Worm (Caenorhabditis elegans) whole organism, young adult: ENCODE results near the gene chil-24.

Experiments used
- B0019.2 ChIP-seq: fragments of 200-800 bp; sonication (Bioruptor generic); conservative IDR thresholded peaks from 2 replicates; pipeline ENCODE4 v1.3.6; 2022; ENCODE audit warnings: missing genetic modification reagents, missing genetic modification characterization, missing compliant biosample characterization
- B0035.1 ChIP-seq: sonication (generic microtip); optimal IDR thresholded peaks from 2 replicates; lab custom pipeline; 2016; ENCODE audit warnings: missing genetic modification characterization, mild to moderate bottlenecking, missing compliant biosample characterization, missing genotype, missing genetic modification reagents
- C17E4.6 ChIP-seq: fragments of 200-800 bp; sonication (Bioruptor generic); IDR thresholded peaks from 2 replicates; pipeline ENCODE4 v1.3.6; 2022; ENCODE audit warnings: missing genetic modification reagents, missing genetic modification characterization, missing compliant biosample characterization
- D2030.7 ChIP-seq: fragments of 200-800 bp; sonication (Bioruptor generic); IDR thresholded peaks from 2 replicates; pipeline ENCODE4 v1.3.6; 2022; ENCODE audit warnings: missing genetic modification reagents, missing genetic modification characterization, missing compliant biosample characterization
- F39B2.1 ChIP-seq: fragments of 200-800 bp; sonication (Bioruptor generic); IDR thresholded peaks from 2 replicates; pipeline ENCODE4 v1.3.6; 2022; ENCODE audit warnings: missing genetic modification reagents, missing genetic modification characterization, missing compliant biosample characterization
- F57A8.1 ChIP-seq: fragments of 200-800 bp; sonication (Bioruptor generic); optimal IDR thresholded peaks from 2 replicates; lab custom pipeline; 2018; ENCODE audit warnings: mild to moderate bottlenecking, missing genetic modification characterization, moderate library complexity, missing compliant biosample characterization
- F57C9.4 ChIP-seq: sonication (generic microtip); optimal IDR thresholded peaks from 2 replicates; lab custom pipeline; 2017; ENCODE audit warnings: mild to moderate bottlenecking, missing genetic modification characterization, missing compliant biosample characterization
- K11D2.4 ChIP-seq: fragments of 200-800 bp; sonication (Bioruptor generic); IDR thresholded peaks from 2 replicates; pipeline ENCODE4 v1.3.6; 2022; ENCODE audit warnings: missing genetic modification reagents, missing genetic modification characterization, missing compliant biosample characterization
- T07F8.4 ChIP-seq: sonication (generic microtip); optimal IDR thresholded peaks from 2 replicates; lab custom pipeline; 2016; ENCODE audit warnings: mild to moderate bottlenecking, missing genetic modification characterization, moderate library complexity, missing compliant biosample characterization
- Y53F4B.3 ChIP-seq: fragments of 200-800 bp; sonication (Bioruptor generic); IDR thresholded peaks from 2 replicates; pipeline ENCODE4 v1.3.6; 2022; ENCODE audit warnings: missing genetic modification reagents, missing genetic modification characterization, missing compliant biosample characterization
- Y56A3A.18 ChIP-seq: fragments of 200-800 bp; sonication (Bioruptor generic); IDR thresholded peaks from 2 replicates; pipeline ENCODE4 v1.3.6; 2022; ENCODE audit warnings: missing genetic modification reagents, missing genetic modification characterization, missing compliant biosample characterization
- Y67H2A.10 ChIP-seq: fragments of 200-800 bp; sonication (Bioruptor generic); conservative IDR thresholded peaks from 2 replicates; pipeline ENCODE4 v1.3.6; 2022; ENCODE audit warnings: missing genetic modification reagents, missing genetic modification characterization, missing compliant biosample characterization
- akir-1 ChIP-seq: fragments of 200-800 bp; sonication (Bioruptor generic); optimal IDR thresholded peaks from 2 replicates; lab custom pipeline; 2018; ENCODE audit warnings: mild to moderate bottlenecking, missing genetic modification characterization, moderate library complexity, missing compliant biosample characterization
- aptf-3 ChIP-seq: fragments of 200-800 bp; sonication (Bioruptor generic); IDR thresholded peaks from 2 replicates; pipeline ENCODE4 v1.3.6; 2022; ENCODE audit warnings: missing genetic modification characterization, missing compliant biosample characterization
- atf-7 ChIP-seq: sonication (generic microtip); optimal IDR thresholded peaks from 2 replicates; lab custom pipeline; 2017; ENCODE audit warnings: mild to moderate bottlenecking, missing genetic modification characterization, missing compliant biosample characterization
- athp-1 ChIP-seq: sonication (generic microtip); optimal IDR thresholded peaks from 2 replicates; lab custom pipeline; 2017; ENCODE audit warnings: mild to moderate bottlenecking, missing genetic modification characterization, missing compliant biosample characterization
- attf-3 ChIP-seq: fragments of 200-800 bp; sonication (Bioruptor generic); conservative IDR thresholded peaks from 2 replicates; pipeline ENCODE4 v1.3.6; 2022; ENCODE audit warnings: missing genetic modification reagents, missing genetic modification characterization, missing compliant biosample characterization
- bed-1 ChIP-seq: fragments of 200-800 bp; sonication (Bioruptor generic); IDR thresholded peaks from 2 replicates; pipeline ENCODE4 v1.3.6; 2022; ENCODE audit warnings: missing genetic modification reagents, missing genetic modification characterization, missing compliant biosample characterization
- cebp-2 ChIP-seq: fragments of 200-800 bp; sonication (Bioruptor generic); IDR thresholded peaks from 2 replicates; pipeline ENCODE4 v1.3.6; 2022; ENCODE audit warnings: missing genetic modification characterization, missing compliant biosample characterization
- ceh-100 ChIP-seq: fragments of 200-800 bp; sonication (Bioruptor generic); IDR thresholded peaks from 2 replicates; pipeline ENCODE4 v1.3.6; 2022; ENCODE audit warnings: missing genetic modification reagents, missing genetic modification characterization, missing compliant biosample characterization
- dpff-1 ChIP-seq: sonication (generic microtip); optimal IDR thresholded peaks from 2 replicates; lab custom pipeline; 2017; ENCODE audit warnings: mild to moderate bottlenecking, missing genetic modification characterization, missing compliant biosample characterization
- dpl-1 ChIP-seq: fragments of 150-350 bp; optimal IDR thresholded peaks from 2 replicates; lab custom pipeline; 2014; ENCODE audit warnings: missing biosample characterization, missing genetic modification reagents, missing genetic modification characterization
- efl-1 ChIP-seq: fragments of 150-350 bp; optimal IDR thresholded peaks from 2 replicates; lab custom pipeline; 2014; ENCODE audit warnings: missing biosample characterization, missing genetic modification reagents, missing genetic modification characterization
- egl-18 ChIP-seq: fragments of 200-800 bp; sonication (Bioruptor generic); IDR thresholded peaks from 2 replicates; pipeline ENCODE4 v1.3.6; 2022; ENCODE audit warnings: missing genetic modification reagents, missing genetic modification characterization, missing compliant biosample characterization
- fkh-3 ChIP-seq: sonication (generic microtip); optimal IDR thresholded peaks from 2 replicates; lab custom pipeline; 2016; ENCODE audit warnings: mild to moderate bottlenecking, missing genetic modification characterization, missing compliant biosample characterization
- hlh-26 ChIP-seq: fragments of 200-800 bp; sonication (Bioruptor generic); conservative IDR thresholded peaks from 2 replicates; pipeline ENCODE4 v1.3.6; 2022; ENCODE audit warnings: missing genetic modification reagents, missing genetic modification characterization, missing compliant biosample characterization
- hrde-1 ChIP-seq: sonication (generic microtip); optimal IDR thresholded peaks from 2 replicates; lab custom pipeline; 2016; ENCODE audit warnings: missing genetic modification characterization, mild to moderate bottlenecking, missing compliant biosample characterization, moderate library complexity, missing genotype, missing genetic modification reagents, borderline replicate concordance
- lin-54 ChIP-seq: fragments of 200-800 bp; sonication (Bioruptor generic); optimal IDR thresholded peaks from 2 replicates; lab custom pipeline; 2018; ENCODE audit warnings: mild to moderate bottlenecking, missing genetic modification characterization, missing compliant biosample characterization
- madf-6 ChIP-seq: fragments of 200-800 bp; sonication (Bioruptor generic); IDR thresholded peaks from 2 replicates; pipeline ENCODE4 v1.3.6; 2022; ENCODE audit warnings: missing genetic modification reagents, missing genetic modification characterization, missing compliant biosample characterization
- madf-8 ChIP-seq: fragments of 200-800 bp; sonication (Bioruptor generic); conservative IDR thresholded peaks from 2 replicates; pipeline ENCODE4 v1.3.6; 2022; ENCODE audit warnings: missing genetic modification reagents, missing genetic modification characterization, missing compliant biosample characterization
- pha-4 ChIP-seq: fragments of 150-350 bp; sonication (generic microtip); optimal IDR thresholded peaks from 2 replicates; lab custom pipeline; 2014; ENCODE audit warnings: missing biosample characterization, missing genetic modification reagents, missing genetic modification characterization
- rec-8 ChIP-seq, 2 experiments: sonication (generic microtip); optimal IDR thresholded peaks; 2 replicates each; lab custom pipeline; 2016; ENCODE audit warnings: mild to moderate bottlenecking in 2 of 2, missing genetic modification characterization in 2 of 2, missing genetic modification reagents in 2 of 2, missing genotype in 2 of 2, missing biosample characterization in 1 of 2, missing compliant biosample characterization in 1 of 2, moderate library complexity in 1 of 2
- sdz-38 ChIP-seq: sonication (generic microtip); optimal IDR thresholded peaks from 2 replicates; lab custom pipeline; 2016; ENCODE audit warnings: missing genotype, missing genetic modification characterization, missing compliant biosample characterization
- snpc-3.4 ChIP-seq: sonication (generic microtip); optimal IDR thresholded peaks from 2 replicates; lab custom pipeline; 2017; ENCODE audit warnings: missing genetic modification characterization, mild to moderate bottlenecking, missing compliant biosample characterization, antibody characterized with exemption, moderate library complexity, missing genotype, missing genetic modification reagents
- unc-130 ChIP-seq: sonication (generic microtip); optimal IDR thresholded peaks from 2 replicates; lab custom pipeline; 2016; ENCODE audit warnings: missing genetic modification reagents, missing genetic modification characterization, missing compliant biosample characterization
- xnd-1 ChIP-seq: sonication (generic microtip); optimal IDR thresholded peaks from 2 replicates; lab custom pipeline; 2016; ENCODE audit warnings: missing genotype, missing genetic modification reagents, missing genetic modification characterization, missing compliant biosample characterization
- ztf-25 ChIP-seq: fragments of 200-800 bp; sonication (Bioruptor generic); IDR thresholded peaks from 2 replicates; pipeline ENCODE4 v1.3.6; 2022; ENCODE audit warnings: missing genetic modification reagents, missing genetic modification characterization, missing compliant biosample characterization
- ztf-3 ChIP-seq: fragments of 200-800 bp; sonication (Bioruptor generic); optimal IDR thresholded peaks from 2 replicates; lab custom pipeline; 2018; ENCODE audit warnings: mild to moderate bottlenecking, missing genetic modification characterization, missing compliant biosample characterization
- ztf-6 ChIP-seq: fragments of 200-800 bp; sonication (Bioruptor generic); IDR thresholded peaks from 2 replicates; pipeline ENCODE4 v1.3.6; 2022; ENCODE audit warnings: missing genetic modification reagents, missing genetic modification characterization, missing compliant biosample characterization

The chil-24 gene

ce11 chrII:3151615-3152014 lies 22.7 kb downstream of the chil-24 start, which contains the start of the genes T10D4.14 and T10D4.19:
T10D4.14 (minus strand) TSS chrII:3151715.
T10D4.19 (plus strand) TSS chrII:3151918.
- TF ChIP-seq F57A8.1 (GFP tag; lab: Kevin White, UChicago) (no peak), ztf-25 (GFP tag; lab: Robert Waterston, UW) (no peak), fkh-3 (no peak), Y67H2A.10 (GFP tag; lab: Robert Waterston, UW) (no peak), pha-4 (tag; lab: Kevin White, UChicago) (no peak), madf-8 (GFP tag; lab: Robert Waterston, UW) (no peak), efl-1 (GFP tag; lab: Kevin White, UChicago) (no peak), aptf-3 (GFP tag; lab: Robert Waterston, UW) (no peak), athp-1 (tag; lab: Kevin White, UChicago) (no peak), akir-1 (no peak), Y56A3A.18 (GFP tag; lab: Robert Waterston, UW) (no peak), cebp-2 (GFP tag; lab: Robert Waterston, UW) (no peak), dpff-1 (tag; lab: Kevin White, UChicago) (no peak), Y53F4B.3 (GFP tag; lab: Robert Waterston, UW) (no peak), snpc-3.4 (tag; lab: Kevin White, UChicago) (no peak), attf-3 (GFP tag; lab: Robert Waterston, UW) (no peak), rec-8 (tag; optimal IDR thresholded peaks at IDR 0.05; lab: Kevin White, UChicago) (no peak), ztf-3 (GFP tag; lab: Kevin White, UChicago) (no peak), sdz-38 (tag; lab: Kevin White, UChicago) (no peak), ztf-6 (no peak)

ce11 chrII:3154383-3154782 lies 25.4 kb downstream of the chil-24 start, which contains the start of gene sri-32:
sri-32 (minus strand) TSS chrII:3154483.
- TF ChIP-seq unc-130 (GFP tag; lab: Kevin White, UChicago) (no peak), T07F8.4 (tag; lab: Kevin White, UChicago) (no peak), sdz-38 (tag; lab: Kevin White, UChicago) (no peak), atf-7 (tag; lab: Kevin White, UChicago) (no peak), egl-18 (no peak)

- TF ChIP-seq attf-3 (GFP tag; lab: Robert Waterston, UW) (no peak), lin-54 (GFP tag; lab: Kevin White, UChicago) (no peak), hrde-1 (tag; lab: Kevin White, UChicago) (no peak), snpc-3.4 (tag; lab: Kevin White, UChicago) (no peak)
Observed at ce11 chrII:3156749-3157148, 27.8 kb downstream of the chil-24 start, which contains the start of gene sri-33. sri-33 (minus strand) TSS chrII:3156849.

DNA sequence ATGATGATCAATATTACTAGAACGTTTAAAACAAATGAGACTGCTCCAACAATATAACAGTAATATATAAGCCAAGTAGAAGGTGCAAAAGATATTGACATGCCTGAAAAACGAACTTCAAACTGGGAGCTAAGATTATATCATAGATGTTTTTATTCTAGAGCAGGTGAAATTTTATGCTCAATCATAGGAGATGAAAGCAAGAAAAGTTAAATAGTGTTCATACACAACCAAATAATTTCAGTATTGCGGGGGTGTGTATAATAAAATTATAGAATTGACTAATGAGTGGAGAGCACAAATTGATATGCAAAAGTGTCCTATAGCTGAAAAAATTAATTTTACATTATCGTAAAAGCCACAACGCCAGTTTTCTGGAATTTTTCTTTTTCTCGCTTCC lies 30.0 kb downstream of the chil-24 start, which contains the start of gene sri-34:
Gene sri-34 (minus strand): TSS at position 101 of the 400 bp plus-strand sequence.
- no peak for TF ChIP-seq xnd-1 (tag; lab: Kevin White, UChicago)
- TF ChIP-seq ceh-100 (GFP tag; lab: Robert Waterston, UW) = no peak
- TF ChIP-seq hrde-1 (tag; lab: Kevin White, UChicago) = no peak
- TF ChIP-seq dpl-1 (GFP tag; lab: Kevin White, UChicago) = no peak
- no peak for TF ChIP-seq B0019.2
- TF ChIP-seq cebp-2 (GFP tag; lab: Robert Waterston, UW) = no peak
- no peak for TF ChIP-seq K11D2.4 (GFP tag; lab: Robert Waterston, UW)
- no peak for TF ChIP-seq madf-8 (GFP tag; lab: Robert Waterston, UW)
- no peak for TF ChIP-seq C17E4.6 (GFP tag; lab: Robert Waterston, UW)
- TF ChIP-seq F39B2.1 (GFP tag; lab: Robert Waterston, UW) = no peak
- TF ChIP-seq D2030.7 (GFP tag; lab: Robert Waterston, UW) = no peak
- TF ChIP-seq bed-1 = no peak
- no peak for TF ChIP-seq B0035.1
- TF ChIP-seq hlh-26 (GFP tag; lab: Robert Waterston, UW) = no peak
- no peak for TF ChIP-seq F57C9.4 (tag; lab: Kevin White, UChicago)
- TF ChIP-seq madf-6 (GFP tag; lab: Robert Waterston, UW) = no peak
- TF ChIP-seq, all 124 proteins: peak for 0
